Worm (Caenorhabditis elegans) whole organism, early embryonic: ENCODE measurements around the gene F08G12.5.
A peak's percentile ranks its signal among the peaks of the same experiment; 100 is the strongest.

ENCODE experiments used
- B0310.2 ChIP-seq: sonication (generic microtip); optimal IDR thresholded peaks from 2 replicates; lab custom pipeline; 2016; ENCODE audit warnings: mild to moderate bottlenecking, missing genetic modification characterization, missing compliant biosample characterization
- F13C5.2 ChIP-seq: sonication (generic microtip); optimal IDR thresholded peaks from 2 replicates; lab custom pipeline; 2017; ENCODE audit warnings: mild to moderate bottlenecking, missing genetic modification characterization, inconsistent platforms, missing compliant biosample characterization
- aly-1 ChIP-seq: sonication (generic microtip); optimal IDR thresholded peaks from 2 replicates; lab custom pipeline; 2016; ENCODE audit warnings: missing genetic modification characterization, missing compliant biosample characterization
- ama-1 ChIP-seq: fragments of 150-350 bp; optimal IDR thresholded peaks from 2 replicates; lab custom pipeline; 2014
- ceh-13 ChIP-seq: fragments of 200-800 bp; sonication (Bioruptor generic); optimal IDR thresholded peaks from 2 replicates; lab custom pipeline; 2018; ENCODE audit warnings: mild to moderate bottlenecking, missing genetic modification characterization, missing compliant biosample characterization
- ceh-36 ChIP-seq: sonication (generic microtip); optimal IDR thresholded peaks from 2 replicates; lab custom pipeline; 2016; ENCODE audit warnings: missing genetic modification characterization, inconsistent platforms, missing compliant biosample characterization
- ets-7 ChIP-seq: sonication (generic microtip); optimal IDR thresholded peaks from 2 replicates; lab custom pipeline; 2016; ENCODE audit warnings: missing genotype, missing genetic modification characterization, missing compliant biosample characterization
- flt-1 ChIP-seq: fragments of 200-800 bp; sonication (Bioruptor generic); IDR thresholded peaks from 2 replicates; pipeline ENCODE4 v1.3.6; 2022; ENCODE audit warnings: missing genetic modification characterization, missing compliant biosample characterization
- hmbx-1 ChIP-seq: sonication (generic microtip); optimal IDR thresholded peaks from 2 replicates; lab custom pipeline; 2016; ENCODE audit warnings: mild to moderate bottlenecking, missing genetic modification characterization, missing compliant biosample characterization
- hmg-4 ChIP-seq: fragments of 200-800 bp; sonication (Bioruptor generic); optimal IDR thresholded peaks from 2 replicates; lab custom pipeline; 2018; ENCODE audit warnings: mild to moderate bottlenecking, missing genetic modification characterization, missing compliant biosample characterization
- hnd-1 ChIP-seq: sonication (generic microtip); optimal IDR thresholded peaks from 2 replicates; lab custom pipeline; 2016; ENCODE audit warnings: missing genetic modification characterization, missing compliant biosample characterization
- pes-1 ChIP-seq: fragments of 200-800 bp; sonication (Bioruptor generic); IDR thresholded peaks from 2 replicates; pipeline ENCODE4 v1.3.6; 2022; ENCODE audit warnings: missing genetic modification reagents, missing genetic modification characterization, missing compliant biosample characterization
- scrt-1 ChIP-seq: fragments of 200-800 bp; sonication (Bioruptor generic); IDR thresholded peaks from 2 replicates; pipeline ENCODE4 v1.3.6; 2022; ENCODE audit warnings: missing genetic modification characterization, missing compliant biosample characterization
- sea-1 ChIP-seq: fragments of 200-800 bp; sonication (Bioruptor generic); conservative IDR thresholded peaks from 2 replicates; pipeline ENCODE4 v1.3.6; 2022; ENCODE audit warnings: missing genetic modification characterization, missing compliant biosample characterization
- tbx-11 ChIP-seq: fragments of 200-800 bp; sonication (Bioruptor generic); IDR thresholded peaks from 2 replicates; pipeline ENCODE4 v1.3.6; 2022; ENCODE audit warnings: missing genetic modification characterization, missing compliant biosample characterization
- tbx-37 ChIP-seq: fragments of 200-800 bp; sonication (Bioruptor generic); conservative IDR thresholded peaks from 2 replicates; pipeline ENCODE4 v1.3.6; 2022; ENCODE audit warnings: missing genetic modification reagents, missing genetic modification characterization, missing compliant biosample characterization
- tra-4 ChIP-seq: sonication (generic microtip); optimal IDR thresholded peaks from 2 replicates; lab custom pipeline; 2017; ENCODE audit warnings: missing genetic modification characterization, missing compliant biosample characterization

F08G12.5 gene

DNA sequence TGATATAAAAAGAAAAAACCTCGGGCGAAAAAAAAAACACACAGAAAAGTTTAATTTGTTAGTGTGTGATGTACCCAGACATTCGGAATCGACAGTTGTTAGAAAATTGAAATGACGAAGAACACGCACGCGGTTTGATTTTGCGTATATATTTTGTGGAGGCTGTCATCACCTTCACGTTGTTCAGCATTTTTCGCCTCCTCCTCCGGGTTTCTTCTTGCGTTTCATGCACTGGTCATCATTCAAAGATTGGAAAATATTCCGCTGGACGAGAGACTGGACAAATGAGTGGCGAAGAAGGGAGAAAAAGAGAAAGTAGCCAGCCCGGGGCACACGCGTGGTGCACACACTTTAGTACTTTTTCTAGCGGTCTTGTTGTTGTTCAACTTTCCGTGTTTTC is 34.8 kb upstream of the F08G12.5 start:
- TF ChIP-seq F13C5.2 (tag; lab: Kevin White, UChicago) (no peak), hmg-4 (GFP tag; lab: Kevin White, UChicago) (no peak), sea-1 (no peak), ceh-36 (tag; lab: Kevin White, UChicago) (no peak), B0310.2 (tag; lab: Kevin White, UChicago) (no peak), scrt-1 (no peak), ceh-13 (GFP tag; lab: Kevin White, UChicago) (no peak), aly-1 (tag; lab: Kevin White, UChicago) (no peak), ets-7 (tag; lab: Kevin White, UChicago) (no peak), tra-4 (tag; lab: Kevin White, UChicago) (no peak), pes-1 (no peak), hnd-1 (tag; lab: Kevin White, UChicago) (no peak), tbx-11 (no peak)

DNA sequence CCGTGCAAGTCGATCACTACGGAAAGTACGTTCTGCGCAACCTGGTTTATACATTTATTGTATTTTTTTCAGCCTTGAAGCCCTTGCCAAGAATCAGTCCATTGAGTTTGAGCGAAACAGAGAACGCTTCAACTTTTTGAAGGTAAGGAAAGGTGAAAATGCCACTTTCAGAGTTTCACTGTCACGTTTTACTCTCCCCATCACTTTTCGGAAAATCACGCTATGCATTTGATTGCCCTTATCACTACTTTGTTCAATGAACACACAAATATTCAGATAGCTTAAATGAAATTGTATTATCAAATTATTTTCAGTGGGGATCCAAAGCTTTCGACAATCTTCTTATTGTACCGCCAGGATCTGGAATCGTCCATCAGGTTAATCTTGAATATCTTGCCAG is 30.4 kb upstream of the F08G12.5 start:
- TF ChIP-seq flt-1 (no peak), aly-1 (tag; lab: Kevin White, UChicago) (no peak), sea-1 (no peak), tbx-37 (no peak), hmbx-1 (tag; lab: Kevin White, UChicago) (no peak), hmg-4 (GFP tag; lab: Kevin White, UChicago) (no peak), tbx-11 (no peak), hnd-1 (tag; lab: Kevin White, UChicago) (no peak), ceh-36 (tag; lab: Kevin White, UChicago) (no peak), B0310.2 (tag; lab: Kevin White, UChicago) (no peak), ama-1 (lab: Kevin White, UChicago) (no peak), ets-7 (tag; lab: Kevin White, UChicago) (no peak), tra-4 (tag; lab: Kevin White, UChicago) (no peak), scrt-1 (no peak), F13C5.2 (tag; lab: Kevin White, UChicago) (no peak), ceh-13 (GFP tag; lab: Kevin White, UChicago) (no peak), pes-1 (no peak)

DNA sequence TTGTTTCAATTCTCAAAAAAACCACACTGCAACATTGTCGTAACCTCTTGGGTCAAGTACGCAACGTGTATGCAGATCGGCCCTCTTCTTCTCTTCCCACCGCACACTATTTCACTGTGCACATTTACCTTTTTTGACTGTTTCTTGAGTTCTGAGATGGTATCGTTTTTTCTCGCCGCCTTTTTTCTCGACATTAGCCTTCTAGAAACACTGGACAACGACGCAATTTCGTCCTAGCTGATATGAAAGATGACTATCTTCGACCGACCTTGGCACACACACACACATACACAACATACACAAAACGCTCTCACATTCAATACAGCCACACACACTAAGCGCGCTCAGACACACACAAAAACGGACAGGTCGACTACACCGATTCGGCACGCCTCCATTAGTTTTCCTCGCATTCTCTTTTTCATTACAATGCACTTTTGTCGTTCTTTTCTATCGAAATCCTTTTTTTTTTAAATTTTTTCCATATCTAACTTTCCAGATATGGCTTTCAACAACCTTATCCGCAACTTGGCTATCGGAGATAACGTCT is 29.4 kb upstream of the F08G12.5 start, which contains the start of gene aco-1:
aco-1 (plus strand) TSS at position 500 of the 550 bp plus-strand sequence.
- no peak for TF ChIP-seq flt-1
- TF ChIP-seq hnd-1 (tag; lab: Kevin White, UChicago) = no peak
- TF ChIP-seq hmbx-1 (tag; lab: Kevin White, UChicago) = no peak
- TF ChIP-seq ceh-13 (GFP tag; lab: Kevin White, UChicago) = no peak
- 0 out of 2 replicates have a peak, but pooled peaks have one; percentile 12 for TF ChIP-seq tbx-37
- peak; percentile 33 for TF ChIP-seq hmg-4 (GFP tag; lab: Kevin White, UChicago)
- peak; percentile 60 for TF ChIP-seq aly-1 (tag; lab: Kevin White, UChicago)

DNA sequence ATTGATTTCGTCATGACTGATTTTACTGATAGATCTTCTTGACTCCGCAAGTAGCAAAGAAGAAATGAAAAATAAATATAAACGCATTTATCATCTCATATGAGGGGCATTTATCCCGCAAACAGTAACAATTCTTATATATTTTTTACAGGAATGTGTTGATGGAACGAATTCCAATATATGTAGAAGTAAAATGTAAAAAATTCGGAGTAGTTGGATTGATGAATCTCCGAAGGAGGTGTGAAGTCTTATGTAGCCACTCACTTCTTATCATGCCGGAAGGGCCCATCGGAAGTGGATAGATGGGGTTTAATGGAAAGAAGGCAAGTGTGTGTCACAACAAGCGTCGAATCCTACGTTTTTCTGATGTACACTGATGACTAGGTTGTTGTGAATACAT is 27.7 kb upstream of the F08G12.5 start, which contains the start of gene gcy-9:
gcy-9 (minus strand) TSS at position 101 of the 400 bp plus-strand sequence.
- TF ChIP-seq B0310.2 (tag; lab: Kevin White, UChicago) = no peak
- no peak for TF ChIP-seq F13C5.2 (tag; lab: Kevin White, UChicago)
- no peak for TF ChIP-seq tbx-37
- no peak for TF ChIP-seq ceh-36 (tag; lab: Kevin White, UChicago)
- no peak for TF ChIP-seq sea-1
- no peak for TF ChIP-seq ets-7 (tag; lab: Kevin White, UChicago)
- TF ChIP-seq aly-1 (tag; lab: Kevin White, UChicago) = no peak
- TF ChIP-seq ama-1 (lab: Kevin White, UChicago) = no peak
- no peak for TF ChIP-seq hmbx-1 (tag; lab: Kevin White, UChicago)
- TF ChIP-seq tbx-11 = no peak
- no peak for TF ChIP-seq flt-1
- TF ChIP-seq pes-1 = no peak
- TF ChIP-seq tra-4 (tag; lab: Kevin White, UChicago) = no peak
- TF ChIP-seq scrt-1 = no peak
- TF ChIP-seq hnd-1 (tag; lab: Kevin White, UChicago) = no peak
- no peak for TF ChIP-seq hmg-4 (GFP tag; lab: Kevin White, UChicago)
- TF ChIP-seq ceh-13 (GFP tag; lab: Kevin White, UChicago) = no peak

DNA sequence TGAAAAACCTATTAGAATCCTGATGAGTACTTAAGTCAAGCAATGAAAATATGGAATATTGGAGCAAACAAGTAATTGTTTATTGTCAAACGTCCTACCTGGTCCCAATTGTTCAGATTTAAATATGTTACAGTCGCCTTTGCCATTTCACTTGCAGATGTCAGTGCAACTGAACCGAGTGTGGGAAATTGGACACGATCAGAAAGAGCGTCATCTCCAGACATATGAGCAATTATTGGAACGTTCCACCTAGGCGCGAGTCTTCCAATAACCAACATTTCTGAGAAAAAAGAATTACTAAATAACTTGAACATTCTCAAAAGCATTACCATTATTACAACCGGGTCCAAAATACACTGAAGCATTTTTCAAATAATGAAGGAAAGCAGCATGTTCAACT is 27.0 kb upstream of the F08G12.5 start:
- TF ChIP-seq scrt-1 = no peak
- no peak for TF ChIP-seq pes-1
- no peak for TF ChIP-seq aly-1 (tag; lab: Kevin White, UChicago)
- no peak for TF ChIP-seq B0310.2 (tag; lab: Kevin White, UChicago)
- no peak for TF ChIP-seq sea-1
- TF ChIP-seq tra-4 (tag; lab: Kevin White, UChicago) = no peak
- no peak for TF ChIP-seq ceh-36 (tag; lab: Kevin White, UChicago)
- TF ChIP-seq flt-1 = no peak
- TF ChIP-seq hnd-1 (tag; lab: Kevin White, UChicago) = no peak
- TF ChIP-seq ama-1 (lab: Kevin White, UChicago) = no peak

DNA sequence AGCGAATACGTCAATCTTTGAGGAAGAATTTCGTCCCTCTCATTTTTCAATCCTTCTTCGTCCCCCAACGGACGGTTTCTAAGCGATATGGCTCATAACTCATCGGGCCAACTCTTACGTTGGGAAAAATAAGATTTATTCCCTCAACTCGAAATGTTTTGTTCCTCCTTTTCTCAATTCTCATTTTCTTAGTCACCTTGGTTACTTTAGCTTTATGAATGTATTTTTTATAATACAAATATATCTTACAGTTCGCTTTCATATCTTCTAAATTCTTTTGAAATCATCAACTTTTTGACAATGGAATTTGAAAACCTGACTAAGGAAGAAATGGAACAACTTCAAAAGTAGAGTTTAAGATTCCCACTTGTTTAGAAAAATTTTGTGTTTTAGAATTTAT is 19.3 kb upstream of the F08G12.5 start, which contains the start of gene npr-9:
npr-9 (plus strand) TSS at position 301 of the 400 bp plus-strand sequence.
- TF ChIP-seq tra-4 (tag; lab: Kevin White, UChicago) (no peak), tbx-37 (no peak), hmg-4 (GFP tag; lab: Kevin White, UChicago) (no peak), sea-1 (no peak), ets-7 (tag; lab: Kevin White, UChicago) (no peak), F13C5.2 (tag; lab: Kevin White, UChicago) (no peak), aly-1 (tag; lab: Kevin White, UChicago) (no peak), ceh-36 (tag; lab: Kevin White, UChicago) (no peak), B0310.2 (tag; lab: Kevin White, UChicago) (no peak), scrt-1 (no peak), hnd-1 (tag; lab: Kevin White, UChicago) (no peak), flt-1 (no peak), ceh-13 (GFP tag; lab: Kevin White, UChicago) (no peak), tbx-11 (no peak), ama-1 (lab: Kevin White, UChicago) (no peak), pes-1 (no peak), hmbx-1 (tag; lab: Kevin White, UChicago) (no peak)

DNA sequence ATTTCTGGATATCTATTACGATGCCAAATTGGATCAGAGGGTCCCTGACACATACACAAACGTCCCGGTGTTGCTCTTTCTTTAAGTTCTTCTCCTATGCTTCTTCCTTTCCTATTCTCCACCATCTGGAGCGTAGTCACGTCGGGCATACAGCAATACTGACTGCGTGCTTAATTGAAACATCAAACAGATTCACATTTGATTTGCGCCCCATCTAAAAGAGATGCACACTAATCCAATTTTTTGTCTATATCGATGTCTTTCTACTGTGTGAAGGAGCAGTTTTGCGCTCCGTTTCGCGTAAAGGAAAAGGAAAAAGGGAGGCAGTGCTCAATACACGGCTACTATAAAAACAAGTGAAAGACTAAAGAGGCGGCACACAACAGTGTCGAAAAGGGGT is 18.6 kb upstream of the F08G12.5 start:
- TF ChIP-seq ceh-36 (tag; lab: Kevin White, UChicago) (no peak), B0310.2 (tag; lab: Kevin White, UChicago) (no peak), ama-1 (lab: Kevin White, UChicago) (no peak), tbx-11 (no peak)
